Fruit fly (Drosophila melanogaster): ENCODE data around the gene Flo2.

Gene Flo2

DNA sequence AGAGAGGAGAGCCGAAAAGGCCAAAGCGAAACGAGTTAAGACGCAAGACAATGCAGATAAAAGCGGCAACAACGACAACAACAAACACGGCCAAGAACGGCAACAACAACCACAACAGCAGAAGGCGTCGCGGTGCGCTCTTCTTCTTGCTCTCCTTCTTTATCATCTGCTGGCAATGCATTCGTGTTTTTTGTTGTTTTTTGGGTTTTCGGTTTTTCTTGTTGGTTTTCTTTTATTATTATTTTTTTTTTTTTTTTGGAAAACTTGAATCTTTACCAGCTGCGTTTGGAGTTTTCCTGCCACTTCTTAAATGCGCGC lies 13.7 kb upstream of the Flo2 start:
- TF ChIP-seq cwo (GFP tag; optimal IDR thresholded peaks at IDR 0.05), result no peak
- 0 out of 2 replicates have a peak, but pooled peaks have one; percentile 72 for TF ChIP-seq crol (GFP tag; IDR thresholded peaks at IDR 0.05)
- TF ChIP-seq Opbp (GFP tag; IDR thresholded peaks at IDR 0.05; ENCODE audit: partially characterized antibody), result 0 out of 3 replicates have a peak, but pooled peaks have one; percentile 22
- no peak for TF ChIP-seq CG13123 (GFP tag; optimal IDR thresholded peaks at IDR 0.05)
- TF ChIP-seq CG4360 (GFP tag; IDR thresholded peaks at IDR 0.05), result peak; percentile 96
- peak; percentile 62 for TF ChIP-seq CG17385 (GFP tag; optimal IDR thresholded peaks at IDR 0.05)

DNA sequence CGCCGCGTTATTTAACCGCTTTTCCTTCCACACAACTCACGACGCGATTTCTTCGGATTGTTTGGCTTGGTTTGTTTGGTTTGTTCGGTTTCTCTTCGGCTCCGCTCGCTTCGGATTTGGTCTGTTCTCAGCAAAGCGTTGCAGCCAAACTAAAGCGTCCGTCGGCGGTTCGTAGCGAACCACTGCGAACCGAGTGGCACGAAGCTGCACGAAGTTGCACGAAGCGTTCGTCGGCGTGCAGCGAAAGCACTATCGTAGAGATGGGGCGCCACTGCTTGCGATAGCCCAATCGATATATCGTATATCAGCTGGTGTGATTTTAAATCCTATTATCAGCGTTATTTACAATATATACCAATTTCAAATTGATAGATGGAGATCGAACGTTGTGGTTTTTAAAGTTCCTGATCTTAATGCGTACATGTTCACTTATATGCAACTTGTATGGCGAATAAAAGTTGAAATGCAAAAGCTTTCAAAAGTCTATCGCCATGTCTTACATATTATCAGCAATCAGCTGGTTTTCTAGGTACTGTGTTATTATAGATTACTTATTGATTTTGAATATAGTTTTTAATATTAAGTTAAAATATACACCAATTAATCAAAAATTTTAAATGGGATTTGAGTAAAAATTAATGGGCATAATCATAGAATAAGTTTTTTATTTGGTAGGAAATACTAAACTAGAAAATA lies 13.1 kb upstream of the Flo2 start, which contains the start of gene rut:
Gene rut, minus strand, starts transcription at position 152 of the 696 bp plus-strand sequence.
- TF ChIP-seq CG8290 (GFP tag; optimal IDR thresholded peaks at IDR 0.05) (peak; percentile 4), CG8290 (tag; optimal IDR thresholded peaks at IDR 0.05) (peak in 1 of 2 experiments; percentile 85), Antp (GFP tag; optimal IDR thresholded peaks at IDR 0.05) (peak; percentile 34), vnd (GFP tag; IDR thresholded peaks at IDR 0.05; ENCODE audit: partially characterized antibody) (peak; percentile 95), nerfin-2 (GFP tag; IDR thresholded peaks at IDR 0.05; ENCODE audit: partially characterized antibody) (peak; percentile 84), CG31224 (GFP tag; IDR thresholded peaks at IDR 0.05) (no peak), CG7963 (GFP tag; IDR thresholded peaks at IDR 0.05; ENCODE audit: partially characterized antibody) (peak; percentile 86), CoRest (tag; optimal IDR thresholded peaks at IDR 0.05) (peak; percentile 20), CG2116 (GFP tag; optimal IDR thresholded peaks at IDR 0.05) (peak; percentile 17), knrl (GFP tag; IDR thresholded peaks at IDR 0.05; ENCODE audit: partially characterized antibody) (peak; percentile 97), Hand (GFP tag; optimal IDR thresholded peaks at IDR 0.05) (no peak), NFAT (GFP tag; IDR thresholded peaks at IDR 0.05) (peak; percentile 39; the same call in 1 of the 2 replicates), nom (GFP tag; optimal IDR thresholded peaks at IDR 0.05) (peak; percentile 11), CG12071 (GFP tag; optimal IDR thresholded peaks at IDR 0.05) (peak; percentile 39), zfh2 (GFP tag; optimal IDR thresholded peaks at IDR 0.05) (peak; percentile 8), D19A (tag; optimal IDR thresholded peaks at IDR 0.05) (no peak), Dp (GFP tag; optimal IDR thresholded peaks at IDR 0.05) (peak; percentile 20), gfzf (GFP tag; optimal IDR thresholded peaks at IDR 0.05) (peak; percentile 45), CG6175 (GFP tag; IDR thresholded peaks at IDR 0.05) (peak; percentile 95), Ets65A (GFP tag) (peak; percentile 96), Sry-δ (GFP tag; optimal IDR thresholded peaks at IDR 0.05) (peak; percentile 91), sna (GFP tag; IDR thresholded peaks at IDR 0.05; ENCODE audit: partially characterized antibody) (peak; percentile 89), Hey (tag; optimal IDR thresholded peaks at IDR 0.05) (no peak), MTF-1 (GFP tag; optimal IDR thresholded peaks at IDR 0.05; ENCODE audit: borderline replicate concordance) (peak; percentile 9), CG14441 (GFP tag; IDR thresholded peaks at IDR 0.05) (0 out of 2 replicates have a peak, but pooled peaks have one; percentile 19), Taf1 (GFP tag; IDR thresholded peaks at IDR 0.05) (no peak), hbn (GFP tag; IDR thresholded peaks at IDR 0.05; ENCODE audit: partially characterized antibody) (peak; percentile 92), YL-1 (GFP tag; optimal IDR thresholded peaks at IDR 0.05) (peak; percentile 4), B-H2 (GFP tag; optimal IDR thresholded peaks at IDR 0.05) (peak; percentile 33), HLH4C (GFP tag; IDR thresholded peaks at IDR 0.05; ENCODE audit: partially characterized antibody) (peak; percentile 93), grn (GFP tag; optimal IDR thresholded peaks at IDR 0.05) (peak; percentile 1), CG14014 (GFP tag; IDR thresholded peaks at IDR 0.05) (peak; percentile 56; the same call in 1 of the 2 replicates), CG12104 (GFP tag; optimal IDR thresholded peaks at IDR 0.05) (no peak), Tbp (GFP tag; optimal IDR thresholded peaks at IDR 0.05) (no peak), E2f2 (GFP tag; IDR thresholded peaks at IDR 0.05) (peak; percentile 55; the same call in 1 of the 2 replicates), CG6272 (GFP tag; IDR thresholded peaks at IDR 0.05) (no peak; the same call in 1 of the 2 replicates), Fer1 (GFP tag; optimal IDR thresholded peaks at IDR 0.05) (peak; percentile 17), CHES-1-like (GFP tag; optimal IDR thresholded peaks at IDR 0.05) (no peak), gem (tag; optimal IDR thresholded peaks at IDR 0.05) (no peak), CG42726 (GFP tag; IDR thresholded peaks at IDR 0.05; ENCODE audit: partially characterized antibody) (peak; percentile 96), tna (GFP tag; IDR thresholded peaks at IDR 0.05; ENCODE audit: partially characterized antibody) (peak; percentile 93)
